Worm (Caenorhabditis elegans) whole organism, L4 larva: ENCODE data around the gene B0024.4.

Source experiments
- Y105C5A.15 ChIP-seq: fragments of 200-800 bp; sonication (Bioruptor generic); IDR thresholded peaks from 2 replicates; pipeline ENCODE4 v1.3.6; 2022; ENCODE audit warnings: missing genetic modification characterization, missing compliant biosample characterization
- cey-2 ChIP-seq: sonication (generic microtip); optimal IDR thresholded peaks from 3 replicates; lab custom pipeline; 2017; ENCODE audit warnings: missing genetic modification characterization, mild to moderate bottlenecking, missing compliant biosample characterization, antibody characterized with exemption, borderline replicate concordance; ENCODE audit not compliant: insufficient read depth
- daf-16 ChIP-seq, 3 experiments: sonication (generic microtip); optimal IDR thresholded peaks; 2 replicates each; lab custom pipeline; 2016 to 2017; ENCODE audit warnings: missing genetic modification characterization in 3 of 3, missing genetic modification reagents in 3 of 3, mild to moderate bottlenecking in 2 of 3, missing compliant biosample characterization in 2 of 3, missing biosample characterization in 1 of 3, moderate library complexity in 1 of 3
- lim-7 ChIP-seq: fragments of 200-800 bp; sonication (Bioruptor generic); IDR thresholded peaks from 2 replicates; pipeline ENCODE4 v1.3.6; 2022; ENCODE audit warnings: missing genetic modification characterization, missing compliant biosample characterization
- lin-38 ChIP-seq: fragments of 200-800 bp; sonication (Bioruptor generic); IDR thresholded peaks from 2 replicates; pipeline ENCODE4 v1.3.6; 2022; ENCODE audit warnings: missing genetic modification reagents, missing genetic modification characterization, missing compliant biosample characterization
- mdt-29 ChIP-seq: fragments of 200-800 bp; sonication (Bioruptor generic); IDR thresholded peaks from 2 replicates; pipeline ENCODE4 v1.3.6; 2022; ENCODE audit warnings: missing genetic modification reagents, missing genetic modification characterization, missing compliant biosample characterization
- rbr-2 ChIP-seq: sonication (generic microtip); optimal IDR thresholded peaks from 2 replicates; lab custom pipeline; 2016; ENCODE audit warnings: missing genotype, missing genetic modification characterization, missing compliant biosample characterization
- vab-7 ChIP-seq: fragments of 200-800 bp; sonication (Bioruptor generic); IDR thresholded peaks from 2 replicates; pipeline ENCODE4 v1.3.6; 2022; ENCODE audit warnings: missing genetic modification reagents, missing genetic modification characterization, missing compliant biosample characterization
- zip-11 ChIP-seq: fragments of 200-800 bp; sonication (Bioruptor generic); IDR thresholded peaks from 2 replicates; pipeline ENCODE4 v1.3.6; 2022; ENCODE audit warnings: missing genetic modification characterization, missing compliant biosample characterization
- ztf-11 ChIP-seq: fragments of 150-350 bp; optimal IDR thresholded peaks from 2 replicates; lab custom pipeline; 2014; ENCODE audit warnings: missing biosample characterization, missing genetic modification characterization
- ztf-7 ChIP-seq: fragments of 150-350 bp; optimal IDR thresholded peaks from 2 replicates; lab custom pipeline; 2014; ENCODE audit warnings: missing biosample characterization, missing genetic modification characterization

B0024.4 gene

ce11 chrV:10341905-10342328 is 44.7 kb downstream of the B0024.4 start, which contains the start of gene K07C5.13 (continued):
- TF ChIP-seq mdt-29 (GFP tag; lab: Robert Waterston, UW), result peak; percentile 89
- TF ChIP-seq Y105C5A.15, result 0 out of 2 replicates have a peak, but pooled peaks have one; percentile 11
- 0 out of 2 replicates have a peak, but pooled peaks have one; percentile 23 for TF ChIP-seq zip-11 (GFP tag; lab: Robert Waterston, UW)
- TF ChIP-seq vab-7 (GFP tag; lab: Robert Waterston, UW), result peak; percentile 78
- TF ChIP-seq, all 104 proteins: peak for 52; not testable (repeated sequence) for 52

- peak; percentile 27; the same call in 1 of the 2 replicates for TF ChIP-seq lin-38 (GFP tag; lab: Robert Waterston, UW)
- TF ChIP-seq ztf-7 (tag; lab: Kevin White, UChicago), result no peak
- no peak for TF ChIP-seq rbr-2
- no peak for TF ChIP-seq daf-16 (GFP tag; optimal IDR thresholded peaks at IDR 0.05; lab: Kevin White, UChicago)
- no peak for TF ChIP-seq daf-16 (tag; optimal IDR thresholded peaks at IDR 0.05; lab: Kevin White, UChicago)
- no peak for TF ChIP-seq ztf-11 (tag; lab: Kevin White, UChicago)
- TF ChIP-seq lim-7 (GFP tag; lab: Robert Waterston, UW), result no peak
- TF ChIP-seq vab-7 (GFP tag; lab: Robert Waterston, UW), result peak; percentile 12; the same call in 1 of the 2 replicates
- no peak for TF ChIP-seq cey-2 (tag; lab: Kevin White, UChicago)
These were observed 45.7 kb downstream of the B0024.4 start, which contains the start of gene K07C5.3 for ce11 chrV:10342904-10343303. Gene K07C5.3, plus strand, starts transcription at chrV:10343032.
